Fruit fly (Drosophila melanogaster): ENCODE results near the gene shps.

shps gene

DNA sequence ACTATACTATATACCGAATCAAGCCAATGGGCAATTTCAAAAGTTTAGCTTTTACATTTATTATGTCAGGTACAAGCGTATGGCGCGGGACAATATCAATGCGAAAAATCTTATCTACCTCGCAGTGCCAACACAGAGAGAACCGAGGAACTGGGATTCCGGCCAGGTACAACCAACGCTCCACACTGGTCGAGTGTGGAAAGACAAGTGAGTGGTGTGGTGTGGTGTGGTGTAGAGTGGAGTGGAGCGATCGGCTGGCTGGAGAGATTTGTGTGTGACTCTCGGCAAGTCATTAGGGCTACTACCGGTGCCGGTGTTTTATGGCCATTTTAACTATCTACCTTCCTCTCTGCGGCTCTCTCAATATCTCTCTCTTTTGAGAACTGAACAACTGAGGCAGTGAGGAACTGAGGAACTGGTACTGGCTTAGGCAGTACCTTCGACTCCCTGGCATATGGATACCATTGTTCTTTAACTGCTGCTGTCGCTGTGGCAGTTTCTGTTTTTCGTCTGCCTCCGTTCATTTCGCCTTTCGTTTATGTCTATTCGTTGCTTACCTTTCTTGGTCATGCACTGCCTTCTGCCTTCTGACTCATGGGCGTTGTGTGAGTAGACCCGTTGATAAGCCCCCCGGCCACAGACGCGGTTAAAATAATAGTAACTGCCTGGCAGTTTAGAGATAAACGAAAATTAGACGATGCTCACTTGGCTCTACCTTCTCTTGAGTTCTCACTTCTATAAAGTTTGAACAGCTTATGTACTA lies 19.9 kb upstream of the shps start (continued):
- TF ChIP-seq CG13123 (GFP tag; optimal IDR thresholded peaks at IDR 0.05) (peak; percentile 73), CG12299 (tag; optimal IDR thresholded peaks at IDR 0.05) (peak; percentile 83), sim (GFP tag; IDR thresholded peaks at IDR 0.05) (peak; percentile 74; the same call in 1 of the 2 replicates), disco-r (GFP tag; optimal IDR thresholded peaks at IDR 0.05) (peak; percentile 81), Vsx1 (GFP tag; optimal IDR thresholded peaks at IDR 0.05) (peak; percentile 85), CG31441 (GFP tag; IDR thresholded peaks at IDR 0.05) (peak; percentile 91), usp (GFP tag; optimal IDR thresholded peaks at IDR 0.05) (no peak), CG12942 (GFP tag; optimal IDR thresholded peaks at IDR 0.05) (peak; percentile 82), CG2875 (GFP tag; optimal IDR thresholded peaks at IDR 0.05) (peak; percentile 86), Xrp1 (GFP tag; IDR thresholded peaks at IDR 0.05) (peak; percentile 90), wor (GFP tag; IDR thresholded peaks at IDR 0.05) (peak; percentile 62), Optix (GFP tag; IDR thresholded peaks at IDR 0.05) (peak; percentile 74), inv (GFP tag; IDR thresholded peaks at IDR 0.05; ENCODE audit: partially characterized antibody) (no peak), nerfin-2 (GFP tag; IDR thresholded peaks at IDR 0.05; ENCODE audit: partially characterized antibody) (no peak), MTF-1 (GFP tag; optimal IDR thresholded peaks at IDR 0.05; ENCODE audit: borderline replicate concordance) (peak; percentile 85), kah (GFP tag; optimal IDR thresholded peaks at IDR 0.05) (peak; percentile 50), hb (GFP tag; IDR thresholded peaks at IDR 0.05; ENCODE audit: partially characterized antibody) (no peak), Taf1 (GFP tag; IDR thresholded peaks at IDR 0.05) (peak; percentile 85), Oaz (GFP tag; IDR thresholded peaks at IDR 0.05) (peak; percentile 55), Atf3 (GFP tag; optimal IDR thresholded peaks at IDR 0.05) (peak; percentile 86), chif (GFP tag; optimal IDR thresholded peaks at IDR 0.05) (peak; percentile 89 to 91), bab2 (GFP tag; optimal IDR thresholded peaks at IDR 0.05) (peak; percentile 87), CG12219 (GFP tag; optimal IDR thresholded peaks at IDR 0.05) (peak; percentile 92), pnt (GFP tag; optimal IDR thresholded peaks at IDR 0.05) (peak; percentile 87), da (GFP tag; optimal IDR thresholded peaks at IDR 0.05) (peak; percentile 59), CG8290 (GFP tag; optimal IDR thresholded peaks at IDR 0.05) (no peak), CG8290 (tag; optimal IDR thresholded peaks at IDR 0.05) (peak; percentile 52 to 98), PHDP (tag; optimal IDR thresholded peaks at IDR 0.05) (peak; percentile 88), CG17802 (tag; optimal IDR thresholded peaks at IDR 0.05) (peak; percentile 78), ssp (GFP tag; IDR thresholded peaks at IDR 0.05) (peak; percentile 58), onecut (GFP tag; IDR thresholded peaks at IDR 0.05) (peak; percentile 81), CG7745 (tag; optimal IDR thresholded peaks at IDR 0.05) (no peak), vfl (GFP tag; optimal IDR thresholded peaks at IDR 0.05) (peak; percentile 87), CG42726 (GFP tag; IDR thresholded peaks at IDR 0.05; ENCODE audit: partially characterized antibody) (no peak), CHES-1-like (GFP tag; optimal IDR thresholded peaks at IDR 0.05) (peak; percentile 89), Hr51 (GFP tag; optimal IDR thresholded peaks at IDR 0.05) (peak; percentile 84), CG6683 (GFP tag; optimal IDR thresholded peaks at IDR 0.05) (peak; percentile 77), D19A (tag; optimal IDR thresholded peaks at IDR 0.05) (peak; percentile 85), CG3995 (GFP tag; optimal IDR thresholded peaks at IDR 0.05) (peak; percentile 69), croc (GFP tag; conservative IDR thresholded peaks at IDR 0.05) (peak; percentile 72; the same call in 2 of the 3 replicates), CG12391 (tag; optimal IDR thresholded peaks at IDR 0.05) (peak; percentile 91), CG17328 (GFP tag; IDR thresholded peaks at IDR 0.05) (peak; percentile 92), Antp (GFP tag; optimal IDR thresholded peaks at IDR 0.05) (peak; percentile 91), Dref (GFP tag; IDR thresholded peaks at IDR 0.05) (peak; percentile 36; the same call in 1 of the 2 replicates), CG32532 (GFP tag; IDR thresholded peaks at IDR 0.05) (peak; percentile 91), en (GFP tag; optimal IDR thresholded peaks at IDR 0.05) (peak; percentile 57), dysf (GFP tag; IDR thresholded peaks at IDR 0.05) (peak; percentile 87), CG15601 (tag; optimal IDR thresholded peaks at IDR 0.05) (peak; percentile 79), CG14050 (GFP tag; IDR thresholded peaks at IDR 0.05) (peak; percentile 75), ap (GFP tag; IDR thresholded peaks at IDR 0.05) (peak; percentile 70)

Measured in whole organism, embryonic.